Worm (Caenorhabditis elegans): Measurements from ENCODE around the gene Y32G9A.2.

The Y32G9A.2 gene

ce11 chrV:1870515-1870940 is 47.8 kb upstream of the Y32G9A.2 start (continued):
- TF ChIP-seq madf-8 (GFP tag; conservative IDR thresholded peaks at IDR 0.05) (peak; percentile 25; the same call in 1 of the 2 replicates), hlh-12 (tag; optimal IDR thresholded peaks at IDR 0.05) (no peak), dpff-1 (tag; optimal IDR thresholded peaks at IDR 0.05) (no peak), ztf-22 (GFP tag; optimal IDR thresholded peaks at IDR 0.05) (no peak), mcd-1 (GFP tag; IDR thresholded peaks at IDR 0.05) (peak; percentile 25; the same call in 1 of the 2 replicates), zim-3 (tag; optimal IDR thresholded peaks at IDR 0.05) (no peak), D2030.7 (GFP tag; IDR thresholded peaks at IDR 0.05) (peak; percentile 82), B0261.1 (tag; optimal IDR thresholded peaks at IDR 0.05) (no peak), zfh-2 (GFP tag; conservative IDR thresholded peaks at IDR 0.05) (no peak), mel-28 (tag; optimal IDR thresholded peaks at IDR 0.05; ENCODE audit: borderline replicate concordance) (no peak), F49E8.2 (tag; optimal IDR thresholded peaks at IDR 0.05; ENCODE audit: insufficient read depth) (peak; percentile 54), dox-1 (GFP tag; IDR thresholded peaks at IDR 0.05) (peak; percentile 74), ama-1 (optimal IDR thresholded peaks at IDR 0.05) (no peak), ama-1 (GFP tag; optimal IDR thresholded peaks at IDR 0.05) (no peak), B0336.3 (GFP tag; IDR thresholded peaks at IDR 0.05) (peak; percentile 65), K12H6.12 (tag; optimal IDR thresholded peaks at IDR 0.05) (no peak), sdz-38 (tag; optimal IDR thresholded peaks at IDR 0.05) (no peak), K11D2.4 (GFP tag; IDR thresholded peaks at IDR 0.05) (no peak), nhr-179 (tag; optimal IDR thresholded peaks at IDR 0.05) (no peak)

DNA sequence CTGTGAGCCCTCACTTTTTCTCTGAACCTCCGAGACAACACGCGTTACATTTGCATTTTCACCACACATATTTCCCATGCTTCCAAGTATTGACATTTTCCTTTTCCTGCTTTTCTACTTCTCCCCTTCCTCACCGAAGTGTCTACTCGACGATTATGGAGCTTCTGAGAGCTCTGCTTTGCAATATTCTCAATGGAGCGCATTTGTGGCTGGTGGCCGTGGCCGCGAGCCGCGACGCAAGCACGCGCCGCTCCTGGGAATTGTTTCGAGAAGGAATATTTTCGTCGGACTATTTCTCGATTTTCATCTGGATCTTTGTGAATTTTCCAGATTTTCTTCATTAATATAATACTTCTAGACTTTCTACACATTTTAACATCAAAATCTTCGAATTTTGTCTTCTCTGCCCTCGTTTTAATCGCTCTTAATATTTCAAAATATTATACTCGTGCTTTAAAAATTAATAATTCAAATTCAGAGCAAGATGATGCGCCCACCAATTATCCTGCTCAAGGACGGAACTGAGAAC is 46.5 kb upstream of the Y32G9A.2 start, which contains the start of the genes T10B5.4 and cct-7:
Gene T10B5.4, minus strand, starts transcription at position 40 of the 529 bp plus-strand sequence.
Gene cct-7, plus strand, starts transcription at position 479 of the 529 bp plus-strand sequence.
- no peak for TF ChIP-seq rec-8 (tag; optimal IDR thresholded peaks at IDR 0.05)
- peak; percentile 1 for TF ChIP-seq nhr-90 (tag; optimal IDR thresholded peaks at IDR 0.05)
- TF ChIP-seq ZK185.1 (tag; optimal IDR thresholded peaks at IDR 0.05; ENCODE audit: poor library complexity, severe bottlenecking), result peak; percentile 43
- TF ChIP-seq lsl-1 (GFP tag; optimal IDR thresholded peaks at IDR 0.05), result peak; percentile 65
- peak; percentile 33 for TF ChIP-seq sptf-2 (GFP tag; optimal IDR thresholded peaks at IDR 0.05)
- no peak for TF ChIP-seq rpc-1 (optimal IDR thresholded peaks at IDR 0.05)
- no peak for TF ChIP-seq rpc-1 (tag; optimal IDR thresholded peaks at IDR 0.05)
- TF ChIP-seq efl-1 (GFP tag; optimal IDR thresholded peaks at IDR 0.05), result peak; percentile 53
- TF ChIP-seq B0019.2 (GFP tag; conservative IDR thresholded peaks at IDR 0.05), result peak; percentile 75
- no peak for TF ChIP-seq cebp-2 (GFP tag; IDR thresholded peaks at IDR 0.05)
- peak; percentile 13 for TF ChIP-seq lsy-27 (tag; optimal IDR thresholded peaks at IDR 0.05; ENCODE audit: borderline replicate concordance, insufficient read depth)
- no peak for TF ChIP-seq mel-28 (tag; optimal IDR thresholded peaks at IDR 0.05; ENCODE audit: borderline replicate concordance)
- 0 out of 2 replicates have a peak, but pooled peaks have one; percentile 30 for TF ChIP-seq C17E4.6 (GFP tag; IDR thresholded peaks at IDR 0.05)
- no peak for TF ChIP-seq lag-1 (GFP tag; IDR thresholded peaks at IDR 0.05)
- no peak for TF ChIP-seq hlh-12 (tag; optimal IDR thresholded peaks at IDR 0.05)
- TF ChIP-seq ets-4 (GFP tag; optimal IDR thresholded peaks at IDR 0.05), result no peak
- TF ChIP-seq ceh-100 (GFP tag; IDR thresholded peaks at IDR 0.05), result peak; percentile 86
- TF ChIP-seq rcor-1 (GFP tag; IDR thresholded peaks at IDR 0.05), result peak; percentile 75
- TF ChIP-seq nfya-1 (tag; optimal IDR thresholded peaks at IDR 0.05; ENCODE audit: borderline replicate concordance, insufficient read depth), result no peak
- no peak for TF ChIP-seq F57C9.4 (tag; optimal IDR thresholded peaks at IDR 0.05)
- TF ChIP-seq nhr-27 (tag; optimal IDR thresholded peaks at IDR 0.05), result no peak
- peak; percentile 90 for TF ChIP-seq athp-1 (tag; optimal IDR thresholded peaks at IDR 0.05)
- TF ChIP-seq tbp1 (GFP tag; optimal IDR thresholded peaks at IDR 0.05), result peak; percentile 52
- TF ChIP-seq ztf-25 (GFP tag; IDR thresholded peaks at IDR 0.05), result peak; percentile 90
- TF ChIP-seq attf-3 (GFP tag; conservative IDR thresholded peaks at IDR 0.05), result peak; percentile 69
- TF ChIP-seq F39B2.1 (GFP tag; IDR thresholded peaks at IDR 0.05), result no peak
- TF ChIP-seq attf-6 (GFP tag; IDR thresholded peaks at IDR 0.05), result no peak; the same call in 1 of the 2 replicates
- TF ChIP-seq F22D6.2 (tag; optimal IDR thresholded peaks at IDR 0.05), result no peak
- no peak for TF ChIP-seq gei-17 (GFP tag; optimal IDR thresholded peaks at IDR 0.05)
- no peak for TF ChIP-seq mes-4 (tag; optimal IDR thresholded peaks at IDR 0.05)
- peak; percentile 59 for TF ChIP-seq madf-6 (GFP tag; IDR thresholded peaks at IDR 0.05)

Data from whole organism, young adult.